Fruit fly (Drosophila melanogaster) whole organism, prepupa: ENCODE measurements around the gene CG43773.
A peak's percentile ranks its signal among the peaks of the same experiment; 100 is the strongest.

Experiments used
- Blimp-1 ChIP-seq: fragments of 200-800 bp; sonication (Bioruptor generic); optimal IDR thresholded peaks from 3 replicates; lab custom pipeline; 2017; ENCODE audit warnings: missing biosample characterization, missing genetic modification characterization, mild to moderate bottlenecking, moderate library complexity, missing genetic modification reagents
- CG10631 ChIP-seq: fragments of 200-800 bp; sonication (Bioruptor generic); optimal IDR thresholded peaks from 2 replicates; lab custom pipeline; 2016; ENCODE audit warnings: missing biosample characterization, missing genetic modification characterization
- CG10669 ChIP-seq: fragments of 200-800 bp; sonication (Bioruptor generic); optimal IDR thresholded peaks from 3 replicates; lab custom pipeline; 2018; ENCODE audit warnings: missing biosample characterization, mild to moderate bottlenecking, missing genetic modification characterization, moderate library complexity
- CG11762 ChIP-seq: fragments of 200-800 bp; sonication (Bioruptor generic); optimal IDR thresholded peaks from 3 replicates; lab custom pipeline; 2016; ENCODE audit warnings: missing biosample characterization, missing genetic modification characterization; ENCODE audit not compliant: insufficient read depth
- CG11902 ChIP-seq: fragments of 200-800 bp; sonication (Bioruptor generic); optimal IDR thresholded peaks from 3 replicates; lab custom pipeline; 2016; ENCODE audit warnings: missing biosample characterization, missing genetic modification characterization
- CG15336 ChIP-seq: fragments of 200-800 bp; sonication (Bioruptor generic); IDR thresholded peaks from 2 replicates; pipeline ENCODE4 v1.3.6; 2022; ENCODE audit warnings: missing biosample characterization, missing genetic modification characterization
- CG1621 ChIP-seq: fragments of 200-800 bp; sonication (Bioruptor generic); optimal IDR thresholded peaks from 3 replicates; lab custom pipeline; 2018; ENCODE audit warnings: missing biosample characterization, mild to moderate bottlenecking, missing genetic modification characterization
- CG16779 ChIP-seq: fragments of 200-800 bp; sonication (Bioruptor generic); optimal IDR thresholded peaks from 3 replicates; lab custom pipeline; 2017; ENCODE audit warnings: missing biosample characterization, mild to moderate bottlenecking, missing genetic modification characterization
- CG31627 ChIP-seq: fragments of 200-800 bp; sonication (Bioruptor generic); optimal IDR thresholded peaks from 3 replicates; lab custom pipeline; 2016; ENCODE audit warnings: missing biosample characterization, missing genetic modification characterization
- CG32006 ChIP-seq: fragments of 200-800 bp; sonication (Bioruptor generic); optimal IDR thresholded peaks from 3 replicates; lab custom pipeline; 2017; ENCODE audit warnings: missing biosample characterization, mild to moderate bottlenecking, missing genetic modification characterization
- CG3919 ChIP-seq: fragments of 200-800 bp; sonication (Bioruptor generic); optimal IDR thresholded peaks from 3 replicates; lab custom pipeline; 2016; ENCODE audit warnings: missing biosample characterization, missing genetic modification characterization
- CG6163 ChIP-seq: fragments of 200-800 bp; sonication (Bioruptor generic); IDR thresholded peaks from 3 replicates; pipeline ENCODE4 v1.3.6; 2022; ENCODE audit warnings: missing biosample characterization, missing genetic modification characterization
- CG6792 ChIP-seq: fragments of 200-800 bp; sonication (Bioruptor generic); optimal IDR thresholded peaks from 3 replicates; lab custom pipeline; 2016; ENCODE audit warnings: missing biosample characterization, missing genetic modification characterization
- CG6808 ChIP-seq: fragments of 200-800 bp; sonication (Bioruptor generic); optimal IDR thresholded peaks from 3 replicates; lab custom pipeline; 2017; ENCODE audit warnings: missing biosample characterization, missing genetic modification characterization, mild to moderate bottlenecking, moderate library complexity, missing genetic modification reagents
- Eip75B ChIP-seq: fragments of 200-800 bp; sonication (Bioruptor generic); optimal IDR thresholded peaks from 3 replicates; lab custom pipeline; 2016; ENCODE audit warnings: missing biosample characterization, missing genetic modification characterization
- Eip78C ChIP-seq: fragments of 200-800 bp; sonication (Bioruptor generic); peaks from one replicate; lab custom pipeline; 2016; ENCODE audit warnings: missing biosample characterization, missing genetic modification characterization
- Eip93F ChIP-seq: fragments of 200-800 bp; sonication (Bioruptor generic); optimal IDR thresholded peaks from 2 replicates; lab custom pipeline; 2016; ENCODE audit warnings: missing biosample characterization, mild to moderate bottlenecking, missing genetic modification characterization
- Ets21C ChIP-seq: fragments of 200-800 bp; sonication (Bioruptor generic); optimal IDR thresholded peaks from 3 replicates; lab custom pipeline; 2016; ENCODE audit warnings: missing biosample characterization, missing genetic modification characterization
- Ets96B ChIP-seq: fragments of 200-800 bp; optimal IDR thresholded peaks from 2 replicates; lab custom pipeline; 2019; ENCODE audit warnings: missing biosample characterization, mild to moderate bottlenecking, missing genetic modification characterization, moderate library complexity
- Gug ChIP-seq: fragments of 200-800 bp; sonication (Bioruptor generic); IDR thresholded peaks from 2 replicates; pipeline ENCODE4 v1.3.6; 2022; ENCODE audit warnings: missing biosample characterization, missing genetic modification characterization
- Hr38 ChIP-seq: sonication (Bioruptor generic); optimal IDR thresholded peaks from 2 replicates; lab custom pipeline; 2016; ENCODE audit warnings: missing biosample characterization, missing genetic modification characterization
- Hr4 ChIP-seq: fragments of 200-800 bp; sonication (Bioruptor generic); optimal IDR thresholded peaks from 3 replicates; lab custom pipeline; 2016; ENCODE audit warnings: missing biosample characterization, missing genetic modification characterization
- Lpt ChIP-seq: fragments of 200-800 bp; sonication (Bioruptor generic); optimal IDR thresholded peaks from 3 replicates; lab custom pipeline; 2016; ENCODE audit warnings: missing biosample characterization, missing genetic modification characterization
- Met ChIP-seq: fragments of 200-800 bp; sonication (Bioruptor generic); optimal IDR thresholded peaks from 3 replicates; lab custom pipeline; 2016; ENCODE audit warnings: missing biosample characterization, missing genetic modification characterization
- Smox ChIP-seq: fragments of 200-800 bp; sonication (Bioruptor generic); optimal IDR thresholded peaks from 3 replicates; lab custom pipeline; 2016; ENCODE audit warnings: missing biosample characterization, missing genetic modification characterization
- Sox102F ChIP-seq: fragments of 200-800 bp; sonication (Bioruptor generic); optimal IDR thresholded peaks from 2 replicates; lab custom pipeline; 2016; ENCODE audit warnings: missing biosample characterization, mild to moderate bottlenecking, missing genetic modification characterization
- Sox14 ChIP-seq: fragments of 200-800 bp; sonication (Bioruptor generic); optimal IDR thresholded peaks from 3 replicates; lab custom pipeline; 2016; ENCODE audit warnings: missing biosample characterization, missing genetic modification characterization
- Sox15 ChIP-seq: fragments of 200-800 bp; sonication (Bioruptor generic); optimal IDR thresholded peaks from 3 replicates; lab custom pipeline; 2016; ENCODE audit warnings: missing biosample characterization, missing genetic modification characterization
- cyc ChIP-seq: fragments of 200-800 bp; sonication (Bioruptor generic); optimal IDR thresholded peaks from 3 replicates; lab custom pipeline; 2016; ENCODE audit warnings: missing biosample characterization, missing genetic modification characterization
- dsx ChIP-seq: fragments of 200-800 bp; optimal IDR thresholded peaks from 3 replicates; lab custom pipeline; 2019; ENCODE audit warnings: missing biosample characterization, mild to moderate bottlenecking, missing genetic modification characterization, moderate library complexity; ENCODE audit not compliant: poor library complexity, severe bottlenecking
- eg ChIP-seq: fragments of 200-800 bp; sonication (Bioruptor generic); IDR thresholded peaks from 3 replicates; pipeline ENCODE4 v1.3.6; 2022; ENCODE audit warnings: missing biosample characterization, missing genetic modification characterization
- esn ChIP-seq: fragments of 200-800 bp; sonication (Bioruptor generic); optimal IDR thresholded peaks from 2 replicates; lab custom pipeline; 2016; ENCODE audit warnings: missing biosample characterization, mild to moderate bottlenecking, missing genetic modification characterization, moderate library complexity
- fd59A ChIP-seq: fragments of 200-800 bp; sonication (Bioruptor generic); optimal IDR thresholded peaks from 2 replicates; lab custom pipeline; 2017; ENCODE audit warnings: missing biosample characterization, mild to moderate bottlenecking, missing genetic modification characterization, missing genetic modification reagents
- fd85E ChIP-seq: fragments of 200-800 bp; sonication (Bioruptor generic); optimal IDR thresholded peaks from 3 replicates; lab custom pipeline; 2016; ENCODE audit warnings: missing biosample characterization, missing genetic modification characterization
- lz ChIP-seq: fragments of 200-800 bp; sonication (Bioruptor generic); optimal IDR thresholded peaks from 3 replicates; lab custom pipeline; 2016; ENCODE audit warnings: missing biosample characterization, missing genetic modification characterization
- net ChIP-seq: fragments of 200-800 bp; sonication (Bioruptor generic); optimal IDR thresholded peaks from 3 replicates; lab custom pipeline; 2016; ENCODE audit warnings: missing biosample characterization, missing genetic modification characterization
- salr ChIP-seq, 2 experiments: fragments of 200-800 bp; sonication (Bioruptor generic); optimal IDR thresholded peaks; 3 replicates each; lab custom pipeline; 2016 to 2018; ENCODE audit warnings: missing biosample characterization in 2 of 2, missing genetic modification characterization in 2 of 2, mild to moderate bottlenecking in 1 of 2
- spab ChIP-seq: fragments of 200-800 bp; sonication (Bioruptor generic); optimal IDR thresholded peaks from 2 replicates; lab custom pipeline; 2017; ENCODE audit warnings: missing biosample characterization, mild to moderate bottlenecking, missing genetic modification characterization, missing genetic modification reagents
- ss ChIP-seq, 2 experiments: fragments of 200-800 bp; sonication (Bioruptor generic); optimal IDR thresholded peaks; 2 replicates in 1 of 2; 3 replicates in 1 of 2; lab custom pipeline; 2017 to 2018; ENCODE audit warnings: mild to moderate bottlenecking in 2 of 2, missing biosample characterization in 2 of 2, missing genetic modification characterization in 2 of 2, moderate library complexity in 1 of 2
- svp ChIP-seq: fragments of 200-800 bp; sonication (Bioruptor generic); peaks from one replicate; lab custom pipeline; 2016; ENCODE audit warnings: missing biosample characterization, missing genetic modification characterization
- vri ChIP-seq: fragments of 200-800 bp; sonication (Bioruptor generic); optimal IDR thresholded peaks from 3 replicates; lab custom pipeline; 2016; ENCODE audit warnings: missing biosample characterization, mild to moderate bottlenecking, missing genetic modification characterization

CG43773 gene

DNA sequence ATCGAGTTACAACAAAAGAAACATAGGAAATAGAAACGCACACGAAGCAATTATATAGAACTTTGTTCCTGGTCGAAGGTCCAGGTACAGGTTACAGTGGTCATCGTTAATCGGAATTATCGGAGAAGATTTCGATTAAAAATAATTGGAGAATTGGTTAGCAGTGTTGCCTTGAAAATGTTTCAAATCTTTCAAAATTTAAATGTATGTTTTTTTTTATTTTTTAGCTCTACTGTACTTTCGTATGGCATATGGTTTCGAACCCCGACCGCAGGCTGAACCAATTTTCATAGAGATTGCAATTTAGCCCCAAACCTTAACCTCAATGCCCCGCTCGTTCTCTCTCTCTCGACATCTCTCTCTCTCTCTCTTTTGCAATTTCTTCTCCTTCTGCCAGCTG, 20.5 kb downstream of the CG43773 start (continued):
- TF ChIP-seq Sox102F (peak; percentile 41), Eip78C (GFP tag; lab: Kevin White, UChicago) (peak; percentile 84), vri (GFP tag; lab: Kevin White, UChicago) (no peak), Ets21C (GFP tag; lab: Kevin White, UChicago) (no peak), esn (GFP tag; lab: Kevin White, UChicago) (peak; percentile 35), CG10669 (peak; percentile 49), ss (GFP tag; optimal IDR thresholded peaks at IDR 0.05; lab: Kevin White, UChicago) (no peak), CG16779 (tag; lab: Kevin White, UChicago) (peak; percentile 47), svp (GFP tag; lab: Kevin White, UChicago) (peak; percentile 60), Blimp-1 (GFP tag; lab: Kevin White, UChicago) (no peak), CG6808 (GFP tag; lab: Kevin White, UChicago) (no peak), CG10631 (GFP tag; lab: Kevin White, UChicago) (peak; percentile 71), Hr38 (GFP tag; lab: Kevin White, UChicago) (no peak), CG11902 (no peak), eg (GFP tag; lab: Robert Waterston, UW) (peak; percentile 43; the same call in 1 of the 3 replicates), spab (GFP tag; lab: Kevin White, UChicago) (peak; percentile 30), Sox14 (GFP tag; lab: Kevin White, UChicago) (peak; percentile 75), lz (GFP tag; lab: Kevin White, UChicago) (peak; percentile 46), dsx (GFP tag; lab: Kevin White, UChicago) (peak; percentile 30), Sox15 (GFP tag; lab: Kevin White, UChicago) (no peak), CG3919 (GFP tag; lab: Kevin White, UChicago) (peak; percentile 56), Lpt (GFP tag; lab: Kevin White, UChicago) (no peak), fd59A (GFP tag; lab: Kevin White, UChicago) (peak; percentile 34), CG31627 (no peak), cyc (GFP tag; lab: Kevin White, UChicago) (no peak), CG1621 (tag; lab: Kevin White, UChicago) (peak; percentile 50), Eip75B (peak; percentile 72), salr (GFP tag; optimal IDR thresholded peaks at IDR 0.05; lab: Kevin White, UChicago) (peak in 1 of 2 experiments; percentile 1), CG32006 (GFP tag; lab: Kevin White, UChicago) (peak; percentile 28), net (no peak), CG6792 (no peak), Smox (peak; percentile 9), Ets96B (peak; percentile 64), Hr4 (GFP tag; lab: Kevin White, UChicago) (no peak), CG11762 (no peak), Eip93F (GFP tag; lab: Kevin White, UChicago) (no peak), Gug (GFP tag; lab: Robert Waterston, UW) (peak; percentile 52)

DNA sequence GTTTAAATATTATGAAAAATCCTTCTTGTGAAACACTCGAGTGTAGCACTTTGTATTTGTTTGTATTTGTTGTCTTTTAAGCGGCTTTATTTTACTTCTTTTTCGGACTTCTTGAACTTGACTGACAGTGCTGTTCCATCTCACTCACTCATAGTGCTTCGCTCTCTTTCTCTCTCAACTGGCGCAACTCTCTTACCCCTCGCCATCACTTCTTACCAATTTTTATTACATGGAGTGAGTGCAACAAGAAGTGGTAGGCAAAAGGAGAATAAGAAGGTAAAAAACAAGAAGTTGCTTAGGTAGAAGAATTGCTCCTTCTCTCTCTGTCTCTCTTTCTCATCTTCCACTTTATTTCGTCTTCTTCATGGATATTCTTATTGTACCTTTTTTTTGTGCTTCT, 21.2 kb downstream of the CG43773 start:
- no peak for TF ChIP-seq CG11762
- TF ChIP-seq Eip78C (GFP tag; lab: Kevin White, UChicago), result peak; percentile 16
- TF ChIP-seq Hr4 (GFP tag; lab: Kevin White, UChicago), result no peak
- no peak for TF ChIP-seq CG10631 (GFP tag; lab: Kevin White, UChicago)
- no peak for TF ChIP-seq Blimp-1 (GFP tag; lab: Kevin White, UChicago)
- TF ChIP-seq lz (GFP tag; lab: Kevin White, UChicago), result no peak
- TF ChIP-seq fd85E, result no peak
- TF ChIP-seq esn (GFP tag; lab: Kevin White, UChicago), result peak; percentile 1
- TF ChIP-seq CG6792, result no peak
- no peak for TF ChIP-seq spab (GFP tag; lab: Kevin White, UChicago)
- TF ChIP-seq Eip75B, result no peak
- no peak for TF ChIP-seq CG10669
- TF ChIP-seq Met (GFP tag; lab: Kevin White, UChicago), result no peak
- TF ChIP-seq net, result no peak
- TF ChIP-seq Ets21C (GFP tag; lab: Kevin White, UChicago), result no peak
- no peak for TF ChIP-seq CG15336
- TF ChIP-seq CG6163 (GFP tag; lab: Robert Waterston, UW), result peak; percentile 71
- TF ChIP-seq Eip93F (GFP tag; lab: Kevin White, UChicago), result no peak
